Fruit fly (Drosophila melanogaster) whole organism, embryonic: ENCODE measurements around the gene peb.

Source experiments
- CG11456 ChIP-seq: fragments of 200-800 bp; sonication (Bioruptor generic); IDR thresholded peaks from 3 replicates; pipeline ENCODE4 v1.3.6; 2022; ENCODE audit warnings: missing biosample characterization, missing genetic modification characterization
- CG11560 ChIP-seq: fragments of 200-800 bp; sonication (Bioruptor generic); IDR thresholded peaks from 3 replicates; pipeline ENCODE4 v1.3.6; 2022; ENCODE audit warnings: missing biosample characterization, missing genetic modification characterization
- CG11695 ChIP-seq: fragments of 200-800 bp; sonication (Bioruptor generic); IDR thresholded peaks from 3 replicates; pipeline ENCODE4 v1.3.6; 2022; ENCODE audit warnings: missing biosample characterization, missing genetic modification characterization
- CG12071 ChIP-seq: fragments of 200-800 bp; sonication (Bioruptor generic); optimal IDR thresholded peaks from 3 replicates; lab custom pipeline; 2018; ENCODE audit warnings: missing biosample characterization, mild to moderate bottlenecking, missing genetic modification characterization
- CG12219 ChIP-seq: fragments of 200-800 bp; sonication (Bioruptor generic); optimal IDR thresholded peaks from 3 replicates; lab custom pipeline; 2018; ENCODE audit warnings: missing biosample characterization, mild to moderate bottlenecking, missing genetic modification characterization
- CG13287 ChIP-seq: fragments of 200-800 bp; sonication (Bioruptor generic); IDR thresholded peaks from 2 replicates; pipeline ENCODE4 v1.3.6; 2022; ENCODE audit warnings: missing biosample characterization, missing genetic modification characterization; ENCODE audit not compliant: partially characterized antibody
- CG13624 ChIP-seq: fragments of 200-800 bp; sonication (Bioruptor generic); optimal IDR thresholded peaks from 2 replicates; lab custom pipeline; 2016; ENCODE audit warnings: missing biosample characterization, missing genetic modification characterization
- CG14667 ChIP-seq: fragments of 200-800 bp; sonication (Bioruptor generic); IDR thresholded peaks from 2 replicates; pipeline ENCODE4 v1.3.6; 2022; ENCODE audit warnings: missing biosample characterization, missing genetic modification characterization
- CG15696 ChIP-seq: fragments of 200-800 bp; sonication (Bioruptor generic); optimal IDR thresholded peaks from 2 replicates; lab custom pipeline; 2019; ENCODE audit warnings: missing biosample characterization, mild to moderate bottlenecking, missing genetic modification characterization, moderate library complexity
- CG18599 ChIP-seq: fragments of 200-800 bp; sonication (Bioruptor generic); optimal IDR thresholded peaks from 3 replicates; lab custom pipeline; 2017; ENCODE audit warnings: missing biosample characterization, missing genetic modification characterization, mild to moderate bottlenecking, moderate library complexity, missing genetic modification reagents
- CG18764 ChIP-seq: fragments of 200-800 bp; sonication (Bioruptor generic); optimal IDR thresholded peaks from 3 replicates; lab custom pipeline; 2016; ENCODE audit warnings: missing biosample characterization, missing genetic modification characterization
- CG30403 ChIP-seq: fragments of 200-800 bp; sonication (Bioruptor generic); optimal IDR thresholded peaks from 3 replicates; lab custom pipeline; 2016; ENCODE audit warnings: missing biosample characterization, missing genetic modification characterization
- CG31224 ChIP-seq: fragments of 200-800 bp; sonication (Bioruptor generic); IDR thresholded peaks from 2 replicates; pipeline ENCODE4 v1.3.6; 2022; ENCODE audit warnings: missing biosample characterization, missing genetic modification characterization
- CG6175 ChIP-seq: fragments of 200-800 bp; sonication (Bioruptor generic); IDR thresholded peaks from 3 replicates; pipeline ENCODE4 v1.3.6; 2022; ENCODE audit warnings: missing biosample characterization, missing genetic modification characterization
- CG7839 ChIP-seq: fragments of 200-800 bp; sonication (Bioruptor generic); optimal IDR thresholded peaks from 3 replicates; lab custom pipeline; 2018; ENCODE audit warnings: missing biosample characterization, mild to moderate bottlenecking, missing genetic modification characterization, moderate library complexity
- CG8478 ChIP-seq: fragments of >200 bp; optimal IDR thresholded peaks from 2 replicates; lab custom pipeline; 2018
- Dek ChIP-seq: fragments of 200-800 bp; sonication (Bioruptor generic); optimal IDR thresholded peaks from 3 replicates; lab custom pipeline; 2019; ENCODE audit warnings: missing biosample characterization, mild to moderate bottlenecking, missing genetic modification characterization, moderate library complexity
- HLH3B ChIP-seq: fragments of 200-800 bp; sonication (Bioruptor generic); IDR thresholded peaks from 2 replicates; pipeline ENCODE4 v1.3.6; 2022; ENCODE audit warnings: missing biosample characterization, missing genetic modification characterization
- Hey ChIP-seq: fragments of 200-800 bp; sonication (Bioruptor generic); optimal IDR thresholded peaks from 3 replicates; lab custom pipeline; 2018; ENCODE audit warnings: missing biosample characterization, mild to moderate bottlenecking, missing genetic modification characterization
- Lhr ChIP-seq: fragments of 200-800 bp; sonication (Bioruptor generic); optimal IDR thresholded peaks from 3 replicates; lab custom pipeline; 2017; ENCODE audit warnings: mild to moderate bottlenecking, missing biosample characterization, missing genetic modification reagents, missing genetic modification characterization
- Mad ChIP-seq: fragments of 200-800 bp; sonication (Bioruptor generic); optimal IDR thresholded peaks from 2 replicates; lab custom pipeline; 2016; ENCODE audit warnings: missing biosample characterization, missing genetic modification characterization
- Med ChIP-seq: fragments of 200-800 bp; sonication (Bioruptor generic); peaks from one replicate; lab custom pipeline; 2016; ENCODE audit warnings: missing biosample characterization, missing genetic modification characterization, mild to moderate bottlenecking, inconsistent platforms, moderate library complexity
- Mrtf ChIP-seq: fragments of 200-800 bp; sonication (Bioruptor generic); IDR thresholded peaks from 3 replicates; pipeline ENCODE4 v1.3.6; 2022; ENCODE audit warnings: missing biosample characterization, missing genetic modification characterization
- Nf-YB ChIP-seq: fragments of 200-800 bp; sonication (Bioruptor generic); optimal IDR thresholded peaks from 3 replicates; lab custom pipeline; 2019; ENCODE audit warnings: missing biosample characterization, mild to moderate bottlenecking, missing genetic modification characterization, moderate library complexity
- Nf-YC ChIP-seq: fragments of 200-800 bp; optimal IDR thresholded peaks from 3 replicates; lab custom pipeline; 2019; ENCODE audit warnings: missing biosample characterization, mild to moderate bottlenecking, missing genetic modification characterization, moderate library complexity
- Poxn ChIP-seq: fragments of 200-800 bp; sonication (Bioruptor generic); IDR thresholded peaks from 2 replicates; pipeline ENCODE4 v1.3.6; 2022; ENCODE audit warnings: missing biosample characterization, missing genetic modification characterization
- Ptx1 ChIP-seq: fragments of 200-800 bp; sonication (Bioruptor generic); IDR thresholded peaks from 2 replicates; pipeline ENCODE4 v1.3.6; 2022; ENCODE audit warnings: missing biosample characterization, missing genetic modification characterization
- Trl ChIP-seq, 3 experiments: fragments of >200 bp in 2 of 3; fragments of 200-800 bp in 1 of 3; sonication (Bioruptor generic) in 1 of 3; optimal IDR thresholded peaks; 2 replicates in 1 of 3; 3 replicates in 2 of 3; lab custom pipeline; 2016 to 2017; ENCODE audit warnings: missing biosample characterization in 1 of 3, missing genetic modification characterization in 1 of 3
- cg ChIP-seq: fragments of 200-800 bp; sonication (Bioruptor generic); optimal IDR thresholded peaks from 3 replicates; lab custom pipeline; 2019; ENCODE audit warnings: missing biosample characterization, mild to moderate bottlenecking, missing genetic modification characterization, moderate library complexity
- gcm ChIP-seq: fragments of 200-800 bp; sonication (Bioruptor generic); optimal IDR thresholded peaks from 2 replicates; lab custom pipeline; 2019; ENCODE audit warnings: missing biosample characterization, mild to moderate bottlenecking, missing genetic modification characterization, moderate library complexity
- grn ChIP-seq: fragments of 200-800 bp; sonication (Bioruptor generic); optimal IDR thresholded peaks from 3 replicates; lab custom pipeline; 2017; ENCODE audit warnings: missing biosample characterization, missing genetic modification characterization
- jigr1 ChIP-seq: fragments of 200-800 bp; sonication (Bioruptor generic); IDR thresholded peaks from 3 replicates; pipeline ENCODE4 v1.3.6; 2022; ENCODE audit warnings: missing biosample characterization, missing genetic modification characterization
- kay ChIP-seq: fragments of 200-800 bp; sonication (Bioruptor generic); optimal IDR thresholded peaks from 2 replicates; lab custom pipeline; 2016; ENCODE audit warnings: missing biosample characterization, missing genetic modification characterization
- kni ChIP-seq: fragments of 200-800 bp; sonication (Bioruptor generic); optimal IDR thresholded peaks from 3 replicates; lab custom pipeline; 2017; ENCODE audit warnings: mild to moderate bottlenecking, missing biosample characterization, missing genetic modification reagents, missing genetic modification characterization
- knrl ChIP-seq: fragments of 200-800 bp; sonication (Bioruptor generic); IDR thresholded peaks from 3 replicates; pipeline ENCODE4 v1.3.6; 2022; ENCODE audit warnings: missing biosample characterization, missing genetic modification characterization; ENCODE audit not compliant: partially characterized antibody
- lab ChIP-seq: fragments of 200-800 bp; sonication (Bioruptor generic); optimal IDR thresholded peaks from 3 replicates; lab custom pipeline; 2017; ENCODE audit warnings: missing biosample characterization, missing genetic modification characterization, mild to moderate bottlenecking, moderate library complexity, missing genetic modification reagents
- lmd ChIP-seq: fragments of 200-800 bp; sonication (Bioruptor generic); IDR thresholded peaks from 2 replicates; pipeline ENCODE4 v1.3.6; 2022; ENCODE audit warnings: missing biosample characterization, missing genetic modification characterization
- lov ChIP-seq, 2 experiments: fragments of 200-800 bp in 1 of 2; fragments of >200 bp in 1 of 2; sonication (Bioruptor generic) in 1 of 2; IDR thresholded peaks in 1 of 2; optimal IDR thresholded peaks in 1 of 2; 2 replicates in 1 of 2; 3 replicates in 1 of 2; pipeline versions ENCODE4 v1.3.6 to Lab custom; 2017 to 2022; ENCODE audit warnings: missing biosample characterization in 1 of 2, missing genetic modification characterization in 1 of 2
- mirr ChIP-seq: fragments of 200-800 bp; sonication (Bioruptor generic); optimal IDR thresholded peaks from 3 replicates; lab custom pipeline; 2018; ENCODE audit warnings: missing biosample characterization, mild to moderate bottlenecking, missing genetic modification characterization
- mld ChIP-seq: fragments of 200-800 bp; sonication (Bioruptor generic); IDR thresholded peaks from 3 replicates; pipeline ENCODE4 v1.3.6; 2022; ENCODE audit warnings: missing biosample characterization, missing genetic modification characterization; ENCODE audit not compliant: partially characterized antibody
- pita ChIP-seq: fragments of 200-800 bp; sonication (Bioruptor generic); optimal IDR thresholded peaks from 2 replicates; lab custom pipeline; 2017; ENCODE audit warnings: missing biosample characterization, mild to moderate bottlenecking, missing genetic modification characterization
- rib ChIP-seq: fragments of 200-800 bp; sonication (Bioruptor generic); IDR thresholded peaks from 2 replicates; pipeline ENCODE4 v1.3.6; 2022; ENCODE audit warnings: missing biosample characterization, missing genetic modification characterization
- salm ChIP-seq: fragments of 200-800 bp; sonication (Bioruptor generic); optimal IDR thresholded peaks from 2 replicates; lab custom pipeline; 2018; ENCODE audit warnings: missing biosample characterization, mild to moderate bottlenecking, missing genetic modification characterization
- sens ChIP-seq: fragments of 200-800 bp; sonication (Bioruptor generic); peaks from one replicate; lab custom pipeline; 2016; ENCODE audit warnings: missing biosample characterization, missing genetic modification characterization
- sens-2 ChIP-seq: fragments of 200-800 bp; sonication (Bioruptor generic); IDR thresholded peaks from 2 replicates; pipeline ENCODE4 v1.3.6; 2022; ENCODE audit warnings: missing biosample characterization, missing genetic modification characterization
- shn ChIP-seq: fragments of 200-800 bp; sonication (Bioruptor generic); optimal IDR thresholded peaks from 3 replicates; lab custom pipeline; 2016; ENCODE audit warnings: missing biosample characterization, missing genetic modification characterization
- sug ChIP-seq: fragments of 200-800 bp; optimal IDR thresholded peaks from 2 replicates; lab custom pipeline; 2019; ENCODE audit warnings: missing biosample characterization, mild to moderate bottlenecking, missing genetic modification characterization, moderate library complexity
- vvl ChIP-seq: fragments of 200-800 bp; sonication (Bioruptor generic); IDR thresholded peaks from 2 replicates; pipeline ENCODE4 v1.3.6; 2022; ENCODE audit warnings: missing biosample characterization, missing genetic modification characterization

peb gene

DNA sequence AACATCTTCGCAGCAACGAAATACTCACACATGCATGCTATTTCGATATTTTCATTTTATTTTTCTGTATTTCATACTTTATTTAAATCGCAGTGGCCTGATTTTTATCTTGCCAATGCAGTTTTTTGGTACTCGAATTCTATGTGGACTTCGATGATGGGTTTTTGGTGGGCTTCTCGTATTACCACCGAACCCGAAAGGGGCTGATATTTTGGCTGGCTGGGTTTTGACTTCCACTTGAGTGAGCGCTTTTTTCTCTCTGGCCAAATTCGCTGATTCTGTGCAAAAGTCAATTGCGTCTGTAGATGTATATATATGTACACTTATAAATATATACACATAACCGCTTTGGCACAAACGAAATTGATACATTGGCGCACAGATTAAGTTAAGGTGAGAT, 12.1 kb upstream of the peb start:
- no peak for TF ChIP-seq Mrtf (GFP tag; lab: Robert Waterston, UW)
- TF ChIP-seq sens (GFP tag; lab: Kevin White, UChicago), result peak; percentile 9

DNA sequence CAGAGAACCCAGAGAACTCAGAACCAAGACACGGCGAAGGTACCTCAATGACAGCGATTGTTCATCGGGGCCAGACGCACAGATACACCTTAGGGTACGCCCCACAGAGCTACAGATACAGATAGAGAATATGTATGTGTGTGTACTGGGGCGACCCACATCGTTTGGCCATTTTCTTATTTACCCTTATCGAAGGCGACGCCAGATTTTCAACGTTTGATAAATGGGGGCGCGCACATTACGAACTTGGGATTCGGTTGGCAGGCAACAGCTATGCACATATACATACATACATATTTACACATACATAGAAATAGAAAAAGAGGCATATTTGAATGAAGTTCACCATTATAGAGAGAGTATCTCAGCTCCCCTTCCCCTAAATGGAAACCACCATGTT, 10.9 kb upstream of the peb start:
- peak; percentile 90 for TF ChIP-seq Nf-YB (GFP tag; lab: Kevin White, UChicago)
- 0 out of 2 replicates have a peak, but pooled peaks have one; percentile 4 for TF ChIP-seq Ptx1
- TF ChIP-seq grn (GFP tag; lab: Kevin White, UChicago), result peak; percentile 77
- TF ChIP-seq sug (tag; lab: Kevin White, UChicago), result peak; percentile 44
- peak; percentile 33; the same call in 1 of the 3 replicates for TF ChIP-seq CG6175 (GFP tag; lab: Robert Waterston, UW)
- TF ChIP-seq CG15696, result no peak
- peak; percentile 70 for TF ChIP-seq Nf-YC (tag; lab: Kevin White, UChicago)
- TF ChIP-seq gcm (GFP tag; lab: Kevin White, UChicago), result peak; percentile 78
- TF ChIP-seq cg, result peak; percentile 71
- TF ChIP-seq sens (GFP tag; lab: Kevin White, UChicago), result peak; percentile 63
- TF ChIP-seq salm (tag; lab: Kevin White, UChicago), result no peak
- peak; percentile 9 for TF ChIP-seq lab
- peak; percentile 48 for TF ChIP-seq Med (GFP tag; lab: Kevin White, UChicago)
- no peak for TF ChIP-seq kni (GFP tag; lab: Kevin White, UChicago)
- peak; percentile 11 for TF ChIP-seq mirr (GFP tag; lab: Kevin White, UChicago)

DNA sequence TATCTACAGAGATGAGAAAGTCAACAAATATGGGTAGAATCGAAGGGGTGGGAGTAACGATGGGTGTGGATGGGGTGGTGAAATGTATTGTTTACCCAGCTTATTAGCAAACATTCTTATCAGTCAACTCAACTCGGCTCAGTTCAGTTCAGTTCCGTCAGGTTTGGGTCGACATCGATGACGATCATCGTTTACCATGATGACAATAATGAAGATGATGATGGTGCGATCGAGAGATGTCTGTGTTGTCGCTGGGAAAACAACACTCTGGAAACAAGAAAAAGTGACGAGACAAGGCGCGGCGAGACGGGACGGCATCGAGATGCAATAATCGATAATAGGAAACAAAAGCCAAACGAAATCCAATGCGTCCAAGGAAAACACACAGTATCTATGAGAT, 7.6 kb upstream of the peb start:
- TF ChIP-seq kay (GFP tag; lab: Kevin White, UChicago) (no peak), Hey (no peak), CG18764 (no peak), sens-2 (GFP tag; lab: Robert Waterston, UW) (no peak), lov (optimal IDR thresholded peaks at IDR 0.05; lab: Kevin White, UChicago) (no peak), lov (GFP tag; IDR thresholded peaks at IDR 0.05; lab: Robert Waterston, UW) (0 out of 3 replicates have a peak, but pooled peaks have one; percentile 6), CG31224 (GFP tag; lab: Robert Waterston, UW) (no peak), shn (GFP tag; lab: Kevin White, UChicago) (no peak), CG30403 (GFP tag; lab: Kevin White, UChicago) (no peak), Lhr (GFP tag; lab: Kevin White, UChicago) (peak; percentile 37), knrl (GFP tag; lab: Robert Waterston, UW) (no peak), pita (GFP tag; lab: Kevin White, UChicago) (no peak), HLH3B (GFP tag; lab: Robert Waterston, UW) (no peak), rib (GFP tag; lab: Robert Waterston, UW) (no peak), mld (GFP tag; lab: Robert Waterston, UW) (no peak), CG11695 (GFP tag; lab: Robert Waterston, UW) (no peak), Mad (no peak), Trl (optimal IDR thresholded peaks at IDR 0.05; lab: Kevin White, UChicago) (no peak), Trl (GFP tag; optimal IDR thresholded peaks at IDR 0.05; lab: Kevin White, UChicago) (no peak), CG11456 (GFP tag; lab: Robert Waterston, UW) (no peak), Dek (tag; lab: Kevin White, UChicago) (no peak), CG13287 (GFP tag; lab: Robert Waterston, UW) (no peak), CG7839 (tag; lab: Kevin White, UChicago) (no peak), CG14667 (GFP tag; lab: Robert Waterston, UW) (no peak), vvl (0 out of 2 replicates have a peak, but pooled peaks have one; percentile 9), CG11560 (tag; lab: Robert Waterston, UW) (no peak), Poxn (GFP tag; lab: Robert Waterston, UW) (no peak), jigr1 (GFP tag; lab: Robert Waterston, UW) (no peak), CG18599 (GFP tag; lab: Kevin White, UChicago) (peak; percentile 32), CG8478 (lab: Kevin White, UChicago) (no peak), CG12219 (peak; percentile 20), CG12071 (no peak), lmd (no peak), CG13624 (GFP tag; lab: Kevin White, UChicago) (no peak)
